Worm (Caenorhabditis elegans) whole organism, mixed stage, embryonic: ENCODE results near the gene pas-7.

ENCODE experiments used
- elt-3 ChIP-seq: fragments of 150-350 bp; optimal IDR thresholded peaks from 2 replicates; lab custom pipeline; 2014; ENCODE audit warnings: missing biosample characterization, missing genetic modification characterization
- nhr-2 ChIP-seq: fragments of 150-350 bp; optimal IDR thresholded peaks from 2 replicates; lab custom pipeline; 2014; ENCODE audit warnings: missing biosample characterization, missing genetic modification characterization
- nhr-76 ChIP-seq: sonication (generic microtip); optimal IDR thresholded peaks from 2 replicates; lab custom pipeline; 2017; ENCODE audit warnings: missing biosample characterization, missing genetic modification characterization
- snpc-4 ChIP-seq: fragments of 150-350 bp; optimal IDR thresholded peaks from 2 replicates; lab custom pipeline; 2014; ENCODE audit warnings: missing biosample characterization, missing genetic modification characterization
- unc-120 ChIP-seq: sonication (generic microtip); optimal IDR thresholded peaks from 2 replicates; lab custom pipeline; 2017; ENCODE audit warnings: missing genetic modification characterization, missing compliant biosample characterization; ENCODE audit not compliant: poor library complexity, severe bottlenecking
- unc-39 ChIP-seq: fragments of 150-350 bp; optimal IDR thresholded peaks from 2 replicates; lab custom pipeline; 2014; ENCODE audit warnings: missing biosample characterization, missing genetic modification characterization
- unc-62 ChIP-seq: fragments of 150-350 bp; optimal IDR thresholded peaks from 2 replicates; lab custom pipeline; 2014; ENCODE audit warnings: missing biosample characterization, missing genetic modification reagents, missing genetic modification characterization
- ztf-11 ChIP-seq: fragments of 150-350 bp; optimal IDR thresholded peaks from 2 replicates; lab custom pipeline; 2014; ENCODE audit warnings: missing biosample characterization, missing genetic modification characterization

ce11 chrII:10075794-10076193 lies 23.9 kb downstream of the pas-7 start:
- TF ChIP-seq nhr-2 (tag; lab: Kevin White, UChicago) (no peak), nhr-76 (no peak), unc-62 (GFP tag; lab: Kevin White, UChicago) (no peak), snpc-4 (tag; lab: Kevin White, UChicago) (no peak), unc-39 (tag; lab: Kevin White, UChicago) (no peak), elt-3 (tag; lab: Kevin White, UChicago) (no peak), unc-120 (tag; lab: Kevin White, UChicago) (no peak), ztf-11 (tag; lab: Kevin White, UChicago) (no peak)
